Worm (Caenorhabditis elegans): ENCODE results near the gene H05C05.4.

DNA sequence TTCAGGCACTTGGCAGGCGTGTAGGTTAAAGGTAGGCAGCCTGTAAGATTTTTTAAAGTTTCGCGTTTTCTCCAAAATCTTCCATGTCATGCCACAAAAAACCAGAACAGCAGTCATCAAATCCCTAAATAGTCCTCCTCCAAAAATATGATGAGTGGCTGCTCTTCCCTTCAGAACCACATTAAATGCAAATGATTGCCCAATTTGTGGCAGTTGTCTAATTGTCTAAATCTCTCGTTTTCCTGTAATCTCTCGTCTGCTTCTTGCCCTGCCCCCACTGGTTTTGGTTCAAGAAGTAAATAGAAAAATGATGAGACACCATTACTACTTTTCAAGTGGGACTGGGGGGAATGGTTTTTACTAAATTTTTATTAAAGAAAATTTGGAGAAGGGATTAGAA, 41.8 kb downstream of the H05C05.4 start:
- TF ChIP-seq hmg-4 (GFP tag; optimal IDR thresholded peaks at IDR 0.05) (no peak), ama-1 (optimal IDR thresholded peaks at IDR 0.05) (no peak), flt-1 (GFP tag; IDR thresholded peaks at IDR 0.05) (no peak), ceh-36 (tag; optimal IDR thresholded peaks at IDR 0.05) (no peak), tra-4 (tag; optimal IDR thresholded peaks at IDR 0.05) (no peak), B0310.2 (tag; optimal IDR thresholded peaks at IDR 0.05) (no peak), tbx-37 (GFP tag; conservative IDR thresholded peaks at IDR 0.05) (no peak), ets-7 (tag; optimal IDR thresholded peaks at IDR 0.05) (no peak), pes-1 (GFP tag; IDR thresholded peaks at IDR 0.05) (no peak), ceh-13 (GFP tag; optimal IDR thresholded peaks at IDR 0.05) (no peak), aly-1 (tag; optimal IDR thresholded peaks at IDR 0.05) (no peak), F13C5.2 (tag; optimal IDR thresholded peaks at IDR 0.05) (no peak), scrt-1 (GFP tag; IDR thresholded peaks at IDR 0.05) (no peak)
